Worm (Caenorhabditis elegans) whole organism, L3 larva: ENCODE data around the gene abts-4.

ENCODE experiments used
- R02D3.7 ChIP-seq: fragments of 150-350 bp; optimal IDR thresholded peaks from 2 replicates; lab custom pipeline; 2014; ENCODE audit warnings: missing biosample characterization, missing genetic modification characterization
- aly-2 ChIP-seq: fragments of 150-350 bp; optimal IDR thresholded peaks from 2 replicates; lab custom pipeline; 2014; ENCODE audit warnings: missing biosample characterization, missing genetic modification characterization
- ama-1 ChIP-seq: fragments of 150-350 bp; optimal IDR thresholded peaks from 2 replicates; lab custom pipeline; 2018
- ceh-16 ChIP-seq: sonication (generic microtip); optimal IDR thresholded peaks from 2 replicates; lab custom pipeline; 2017; ENCODE audit warnings: missing biosample characterization, missing genetic modification characterization
- ceh-28 ChIP-seq: fragments of 150-350 bp; optimal IDR thresholded peaks from 2 replicates; lab custom pipeline; 2014; ENCODE audit warnings: missing biosample characterization, missing genetic modification reagents, missing genetic modification characterization
- ceh-9 ChIP-seq: sonication (generic microtip); optimal IDR thresholded peaks from 2 replicates; lab custom pipeline; 2018; ENCODE audit warnings: missing biosample characterization, missing genetic modification characterization
- daf-12 ChIP-seq: fragments of 150-350 bp; optimal IDR thresholded peaks from 2 replicates; lab custom pipeline; 2014; ENCODE audit warnings: missing biosample characterization, missing genetic modification reagents, missing genetic modification characterization
- egl-27 ChIP-seq: sonication (generic microtip); optimal IDR thresholded peaks from 4 replicates; lab custom pipeline; 2017; ENCODE audit warnings: missing biosample characterization, missing genetic modification reagents, missing genetic modification characterization
- egl-5 ChIP-seq: fragments of 150-350 bp; optimal IDR thresholded peaks from 2 replicates; lab custom pipeline; 2017; ENCODE audit warnings: missing biosample characterization, missing genetic modification reagents, missing genetic modification characterization, inconsistent platforms
- elt-1 ChIP-seq: fragments of 150-350 bp; optimal IDR thresholded peaks from 2 replicates; lab custom pipeline; 2014; ENCODE audit warnings: missing biosample characterization, missing genetic modification characterization
- elt-2 ChIP-seq: sonication (generic microtip); optimal IDR thresholded peaks from 2 replicates; lab custom pipeline; 2016; ENCODE audit warnings: missing genetic modification reagents, mild to moderate bottlenecking, missing genetic modification characterization, missing compliant biosample characterization
- elt-3 ChIP-seq, 3 experiments: fragments of 150-350 bp in 1 of 3; sonication (generic microtip) in 2 of 3; optimal IDR thresholded peaks; 2 replicates in 2 of 3; 4 replicates in 1 of 3; lab custom pipeline; 2014 to 2017; ENCODE audit warnings: missing biosample characterization in 3 of 3, missing genetic modification characterization in 3 of 3
- eor-1 ChIP-seq, 2 experiments: fragments of 150-350 bp; optimal IDR thresholded peaks; 2 replicates each; lab custom pipeline; 2014 to 2018; ENCODE audit warnings: missing biosample characterization in 2 of 2, missing genetic modification characterization in 2 of 2
- fkh-10 ChIP-seq: sonication (generic microtip); optimal IDR thresholded peaks from 2 replicates; lab custom pipeline; 2017; ENCODE audit warnings: missing biosample characterization, missing genetic modification reagents, missing genetic modification characterization
- fkh-2 ChIP-seq: fragments of 150-350 bp; optimal IDR thresholded peaks from 2 replicates; lab custom pipeline; 2014; ENCODE audit warnings: missing biosample characterization, missing genetic modification reagents, missing genetic modification characterization
- fos-1 ChIP-seq: fragments of 150-350 bp; optimal IDR thresholded peaks from 2 replicates; lab custom pipeline; 2014; ENCODE audit warnings: missing biosample characterization, missing genetic modification characterization
- hmg-11 ChIP-seq: sonication (generic microtip); optimal IDR thresholded peaks from 2 replicates; lab custom pipeline; 2016; ENCODE audit warnings: missing genetic modification characterization, missing compliant biosample characterization
- jun-1 ChIP-seq: fragments of 150-350 bp; optimal IDR thresholded peaks from 2 replicates; lab custom pipeline; 2014; ENCODE audit warnings: missing biosample characterization, missing genetic modification reagents, missing genetic modification characterization
- lin-15B ChIP-seq: fragments of 150-350 bp; optimal IDR thresholded peaks from 2 replicates; lab custom pipeline; 2014; ENCODE audit warnings: missing biosample characterization, missing genetic modification characterization
- lin-39 ChIP-seq: fragments of 150-350 bp; optimal IDR thresholded peaks from 2 replicates; lab custom pipeline; 2018; ENCODE audit warnings: missing biosample characterization, missing genetic modification reagents, missing genetic modification characterization
- lsy-12 ChIP-seq: sonication (generic microtip); optimal IDR thresholded peaks from 2 replicates; lab custom pipeline; 2016; ENCODE audit warnings: mild to moderate bottlenecking, missing genetic modification characterization, missing compliant biosample characterization
- mdl-1 ChIP-seq: fragments of 150-350 bp; optimal IDR thresholded peaks from 2 replicates; lab custom pipeline; 2014; ENCODE audit warnings: missing biosample characterization, missing genetic modification characterization
- mml-1 ChIP-seq: fragments of 150-350 bp; sonication (generic microtip); optimal IDR thresholded peaks from 3 replicates; lab custom pipeline; 2014; ENCODE audit warnings: missing biosample characterization, missing genetic modification characterization
- nfya-1 ChIP-seq: sonication (generic microtip); optimal IDR thresholded peaks from 2 replicates; lab custom pipeline; 2017; ENCODE audit warnings: missing genetic modification characterization, mild to moderate bottlenecking, missing compliant biosample characterization, antibody characterized with exemption, moderate library complexity; ENCODE audit not compliant: insufficient read depth
- nhr-11 ChIP-seq: fragments of 150-350 bp; optimal IDR thresholded peaks from 2 replicates; lab custom pipeline; 2014; ENCODE audit warnings: missing biosample characterization, missing genetic modification characterization
- nhr-12 ChIP-seq: fragments of 150-350 bp; optimal IDR thresholded peaks from 2 replicates; lab custom pipeline; 2014; ENCODE audit warnings: missing biosample characterization, missing genetic modification characterization
- nhr-23 ChIP-seq: fragments of 150-350 bp; optimal IDR thresholded peaks from 2 replicates; lab custom pipeline; 2014; ENCODE audit warnings: missing biosample characterization, missing genetic modification reagents, missing genetic modification characterization
- nhr-237 ChIP-seq: fragments of 150-350 bp; optimal IDR thresholded peaks from 2 replicates; lab custom pipeline; 2014; ENCODE audit warnings: missing biosample characterization, missing genetic modification characterization
- nhr-28 ChIP-seq: fragments of 150-350 bp; optimal IDR thresholded peaks from 2 replicates; lab custom pipeline; 2014; ENCODE audit warnings: missing biosample characterization, missing genetic modification characterization
- nhr-43 ChIP-seq: sonication (generic microtip); optimal IDR thresholded peaks from 2 replicates; lab custom pipeline; 2016; ENCODE audit warnings: mild to moderate bottlenecking, missing genetic modification characterization, missing compliant biosample characterization; ENCODE audit not compliant: poor library complexity, severe bottlenecking
- nhr-67 ChIP-seq: fragments of 150-350 bp; optimal IDR thresholded peaks from 2 replicates; lab custom pipeline; 2014; ENCODE audit warnings: missing biosample characterization, missing genetic modification characterization
- pha-4 ChIP-seq: fragments of 150-350 bp; optimal IDR thresholded peaks from 2 replicates; lab custom pipeline; 2014; ENCODE audit warnings: missing biosample characterization, missing genetic modification reagents, missing genetic modification characterization
- pqm-1 ChIP-seq: fragments of 150-350 bp; optimal IDR thresholded peaks from 2 replicates; lab custom pipeline; 2017; ENCODE audit warnings: missing biosample characterization, missing genetic modification characterization, inconsistent platforms
- sea-2 ChIP-seq: fragments of 150-350 bp; sonication (generic microtip); optimal IDR thresholded peaks from 4 replicates; lab custom pipeline; 2014; ENCODE audit warnings: missing biosample characterization, missing genetic modification reagents, missing genetic modification characterization
- skn-1 ChIP-seq: fragments of 150-350 bp; optimal IDR thresholded peaks from 2 replicates; lab custom pipeline; 2014; ENCODE audit warnings: missing biosample characterization, missing genetic modification characterization
- snpc-4 ChIP-seq: fragments of 150-350 bp; optimal IDR thresholded peaks from 2 replicates; lab custom pipeline; 2014; ENCODE audit warnings: missing biosample characterization, missing genetic modification characterization
- tbx-2 ChIP-seq: sonication (generic microtip); optimal IDR thresholded peaks from 2 replicates; lab custom pipeline; 2016; ENCODE audit warnings: mild to moderate bottlenecking, missing genetic modification characterization, missing compliant biosample characterization
- unc-39 ChIP-seq: sonication (generic microtip); optimal IDR thresholded peaks from 4 replicates; lab custom pipeline; 2017; ENCODE audit warnings: missing biosample characterization, missing genetic modification characterization
- unc-62 ChIP-seq: fragments of 150-350 bp; sonication (generic microtip); optimal IDR thresholded peaks from 4 replicates; lab custom pipeline; 2014; ENCODE audit warnings: missing biosample characterization, missing genetic modification reagents, missing genetic modification characterization
- zag-1 ChIP-seq: fragments of 150-350 bp; optimal IDR thresholded peaks from 2 replicates; lab custom pipeline; 2014; ENCODE audit warnings: missing biosample characterization, missing genetic modification characterization
- ztf-11 ChIP-seq: fragments of 150-350 bp; optimal IDR thresholded peaks from 2 replicates; lab custom pipeline; 2014; ENCODE audit warnings: missing biosample characterization, missing genetic modification characterization

The abts-4 gene

DNA sequence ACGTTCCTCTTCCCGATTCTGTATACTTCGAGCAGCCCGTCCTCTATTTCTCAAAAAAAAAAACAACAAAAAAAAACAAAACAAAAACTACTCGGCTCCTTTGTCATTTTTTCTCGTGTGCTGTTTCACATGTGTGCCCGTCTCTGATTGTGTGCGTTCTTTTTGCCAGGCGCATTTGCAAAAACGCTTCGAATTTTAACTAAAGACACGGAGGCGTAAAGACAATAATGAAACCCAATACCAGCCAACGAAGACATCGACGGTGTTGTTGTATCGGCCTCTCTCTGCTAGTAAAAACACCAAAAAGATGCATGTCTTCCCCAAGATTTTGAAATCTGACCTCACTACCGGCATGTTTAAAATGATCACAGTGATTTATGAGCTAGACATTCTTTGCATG lies 14.7 kb downstream of the abts-4 start:
- peak; percentile 47 for TF ChIP-seq ama-1 (lab: Kevin White, UChicago)
- TF ChIP-seq aly-2 (tag; lab: Kevin White, UChicago) = no peak
- no peak for TF ChIP-seq nhr-28 (tag; lab: Kevin White, UChicago)
- peak; percentile 75 for TF ChIP-seq mdl-1 (tag; lab: Kevin White, UChicago)
- no peak for TF ChIP-seq jun-1 (tag; lab: Kevin White, UChicago)
- peak; percentile 51 for TF ChIP-seq pha-4 (tag; lab: Kevin White, UChicago)
- TF ChIP-seq nhr-43 (tag; lab: Kevin White, UChicago) = peak; percentile 7

ce11 chrX:6745515-6745914 lies 16.0 kb downstream of the abts-4 start:
- peak; percentile 71 for TF ChIP-seq ama-1 (lab: Kevin White, UChicago)
- TF ChIP-seq unc-62 = no peak
- no peak for TF ChIP-seq fos-1 (tag; lab: Kevin White, UChicago)
- TF ChIP-seq elt-1 (tag; lab: Kevin White, UChicago) = no peak
- no peak for TF ChIP-seq zag-1 (tag; lab: Kevin White, UChicago)
- no peak for TF ChIP-seq nhr-237 (tag; lab: Kevin White, UChicago)
- TF ChIP-seq ceh-16 (tag; lab: Kevin White, UChicago) = no peak
- no peak for TF ChIP-seq nhr-67 (tag; lab: Kevin White, UChicago)
- TF ChIP-seq pqm-1 = no peak
- TF ChIP-seq aly-2 (tag; lab: Kevin White, UChicago) = no peak
- TF ChIP-seq egl-5 = peak; percentile 34
- no peak for TF ChIP-seq lsy-12 (tag; lab: Kevin White, UChicago)
- TF ChIP-seq jun-1 (tag; lab: Kevin White, UChicago) = no peak
- TF ChIP-seq nhr-28 (tag; lab: Kevin White, UChicago) = no peak
- TF ChIP-seq daf-12 = no peak
- TF ChIP-seq fkh-2 = no peak
- TF ChIP-seq nhr-12 = no peak
- no peak for TF ChIP-seq ztf-11 (tag; lab: Kevin White, UChicago)
- no peak for TF ChIP-seq pha-4 (tag; lab: Kevin White, UChicago)
- no peak for TF ChIP-seq ceh-9 (tag; lab: Kevin White, UChicago)
- peak; percentile 83 for TF ChIP-seq mdl-1 (tag; lab: Kevin White, UChicago)
- TF ChIP-seq egl-27 (tag; lab: Kevin White, UChicago) = no peak
- peak; percentile 27 for TF ChIP-seq nhr-23
- TF ChIP-seq skn-1 (tag; lab: Kevin White, UChicago) = no peak
- TF ChIP-seq ceh-28 = peak; percentile 37
- TF ChIP-seq snpc-4 (tag; lab: Kevin White, UChicago) = no peak
- no peak for TF ChIP-seq nhr-43 (tag; lab: Kevin White, UChicago)
- TF ChIP-seq lin-39 (tag; lab: Kevin White, UChicago) = no peak
- TF ChIP-seq lin-15B (tag; lab: Kevin White, UChicago) = no peak
- peak; percentile 64 for TF ChIP-seq mml-1
- no peak for TF ChIP-seq unc-39
- TF ChIP-seq hmg-11 = no peak

DNA sequence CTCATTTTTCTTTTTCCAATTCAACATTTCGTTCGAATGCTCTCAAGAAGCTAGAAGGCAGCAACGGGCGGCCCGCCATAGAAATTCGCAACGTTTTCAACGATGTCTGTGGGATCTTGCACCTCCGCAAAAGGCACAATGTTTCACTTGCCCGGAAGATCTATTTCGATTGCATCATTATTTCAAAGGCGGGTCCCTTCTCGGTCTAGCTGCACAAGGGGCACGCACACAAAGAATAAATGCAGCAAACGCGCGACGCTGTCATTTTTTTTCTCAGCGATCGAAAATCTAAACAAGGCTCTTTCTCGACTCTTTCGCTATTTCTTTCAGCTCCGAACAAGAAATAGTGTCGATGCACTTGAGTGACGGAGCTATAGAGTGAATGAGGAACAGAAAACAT lies 16.6 kb downstream of the abts-4 start:
- TF ChIP-seq ceh-9 (tag; lab: Kevin White, UChicago) = no peak
- peak; percentile 9 for TF ChIP-seq nfya-1
- TF ChIP-seq fkh-10 (GFP tag; lab: Kevin White, UChicago) = peak; percentile 85
- no peak for TF ChIP-seq sea-2 (GFP tag; lab: Kevin White, UChicago)
- no peak for TF ChIP-seq elt-1 (tag; lab: Kevin White, UChicago)
- peak; percentile 36 for TF ChIP-seq mdl-1 (tag; lab: Kevin White, UChicago)
- TF ChIP-seq hmg-11 = peak; percentile 15
- TF ChIP-seq lin-39 (tag; lab: Kevin White, UChicago) = peak; percentile 66
- peak; percentile 60 for TF ChIP-seq unc-62

DNA sequence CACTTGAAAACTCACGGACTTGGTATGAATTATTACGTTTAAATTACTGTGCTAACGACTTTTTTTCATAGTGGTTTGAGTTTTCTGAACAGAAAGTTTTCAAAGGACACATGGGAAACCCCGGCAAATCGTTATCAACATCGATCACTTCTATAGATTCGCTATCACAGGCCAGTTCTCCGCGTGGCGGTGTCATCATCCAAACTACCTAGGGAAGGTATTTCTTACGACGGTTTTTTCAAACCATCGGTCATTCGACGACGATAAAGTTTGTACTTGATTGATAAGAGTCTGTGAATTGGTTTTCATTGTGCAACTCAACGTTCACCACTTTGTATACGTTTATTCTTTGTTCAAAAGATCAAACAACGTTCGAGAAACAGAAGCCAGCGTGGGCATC lies 17.0 kb downstream of the abts-4 start:
- TF ChIP-seq egl-5 (no peak), fos-1 (tag; lab: Kevin White, UChicago) (peak; percentile 31), aly-2 (tag; lab: Kevin White, UChicago) (no peak), daf-12 (no peak), ama-1 (lab: Kevin White, UChicago) (peak; percentile 37), tbx-2 (no peak), elt-3 (tag; optimal IDR thresholded peaks at IDR 0.05; lab: Kevin White, UChicago) (peak in 1 of 3 experiments; percentile 83), nhr-23 (peak; percentile 65), fkh-10 (GFP tag; lab: Kevin White, UChicago) (no peak), eor-1 (tag; optimal IDR thresholded peaks at IDR 0.05; lab: Kevin White, UChicago) (no peak), elt-2 (tag; lab: Kevin White, UChicago) (peak; percentile 96), pqm-1 (peak; percentile 83), nhr-43 (tag; lab: Kevin White, UChicago) (peak; percentile 76), R02D3.7 (no peak), snpc-4 (tag; lab: Kevin White, UChicago) (no peak), nfya-1 (no peak), ztf-11 (tag; lab: Kevin White, UChicago) (no peak), jun-1 (tag; lab: Kevin White, UChicago) (peak; percentile 78), nhr-12 (no peak), mdl-1 (tag; lab: Kevin White, UChicago) (peak; percentile 72), nhr-11 (tag; lab: Kevin White, UChicago) (no peak), egl-27 (tag; lab: Kevin White, UChicago) (no peak), pha-4 (tag; lab: Kevin White, UChicago) (peak; percentile 12), sea-2 (GFP tag; lab: Kevin White, UChicago) (no peak)
